Worm (Caenorhabditis elegans): Measurements from ENCODE around the gene tth-1.

tth-1 gene

ce11 chrX:8404308-8405085 is 19.0 kb downstream of the tth-1 start (continued):
- TF ChIP-seq nhr-84 (tag; optimal IDR thresholded peaks at IDR 0.05) (no peak), blmp-1 (tag; optimal IDR thresholded peaks at IDR 0.05) (peak; percentile 42), nhr-20 (tag; optimal IDR thresholded peaks at IDR 0.05) (peak; percentile 94), lin-14 (GFP tag; optimal IDR thresholded peaks at IDR 0.05) (peak; percentile 97), nhr-28 (tag; optimal IDR thresholded peaks at IDR 0.05) (no peak), nhr-12 (tag; optimal IDR thresholded peaks at IDR 0.05) (no peak), lin-15B (tag; optimal IDR thresholded peaks at IDR 0.05) (no peak), mep-1 (tag; optimal IDR thresholded peaks at IDR 0.05) (peak; percentile 81), mab-9 (GFP tag; IDR thresholded peaks at IDR 0.05) (peak; percentile 70), dsc-1 (tag; optimal IDR thresholded peaks at IDR 0.05) (peak; percentile 95), rnt-1 (tag; optimal IDR thresholded peaks at IDR 0.05) (peak; percentile 91)

ce11 chrX:8394279-8394678 is 29.3 kb downstream of the tth-1 start:
- no peak for TF ChIP-seq swsn-7 (tag; optimal IDR thresholded peaks at IDR 0.05)
- no peak for TF ChIP-seq lin-14 (GFP tag; optimal IDR thresholded peaks at IDR 0.05)
- TF ChIP-seq C04F5.9 (tag; optimal IDR thresholded peaks at IDR 0.05): no peak
- no peak for TF ChIP-seq fkh-4 (tag; optimal IDR thresholded peaks at IDR 0.05; ENCODE audit: borderline replicate concordance)
- TF ChIP-seq tbx-2 (tag; optimal IDR thresholded peaks at IDR 0.05): peak; percentile 61
- TF ChIP-seq ztf-11 (tag; optimal IDR thresholded peaks at IDR 0.05): peak in 1 of 2 experiments; percentile 68
- peak; percentile 10 for TF ChIP-seq blmp-1 (tag; optimal IDR thresholded peaks at IDR 0.05)
- no peak for TF ChIP-seq pqm-1 (tag; optimal IDR thresholded peaks at IDR 0.05)

DNA sequence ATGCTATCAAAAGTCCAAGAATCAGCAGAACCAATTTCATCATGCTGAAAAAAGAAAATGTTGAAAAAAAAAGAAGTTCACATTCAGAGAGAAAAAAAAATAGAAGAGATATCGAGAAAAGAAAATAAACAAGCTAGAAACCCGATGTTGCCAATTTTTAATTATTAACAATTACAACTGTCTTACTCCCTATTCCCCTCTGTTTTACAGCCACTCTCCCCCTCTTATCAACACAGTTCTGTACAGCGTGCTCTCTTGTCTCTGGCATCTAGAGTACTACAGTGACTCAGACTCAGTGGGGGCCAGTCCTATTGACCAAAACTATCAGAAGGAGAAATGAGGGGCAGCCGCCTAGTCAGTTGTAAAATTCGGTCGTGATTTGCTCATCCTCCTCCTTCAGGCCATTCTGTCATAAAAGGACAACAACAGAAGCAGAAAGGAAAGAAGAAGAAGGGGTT is 31.0 kb downstream of the tth-1 start, which contains the start of gene wrk-1:
TSS of gene wrk-1 (minus strand) at position 51 of the 458 bp plus-strand sequence.
- TF ChIP-seq hlh-4 (tag; optimal IDR thresholded peaks at IDR 0.05) (no peak), ets-5 (GFP tag; IDR thresholded peaks at IDR 0.05) (0 out of 2 replicates have a peak, but pooled peaks have one; percentile 20)

- TF ChIP-seq mef-2 (tag; optimal IDR thresholded peaks at IDR 0.05) (no peak), C34B4.2 (tag; optimal IDR thresholded peaks at IDR 0.05) (no peak), lin-15B (tag; optimal IDR thresholded peaks at IDR 0.05) (no peak), nhr-85 (tag) (no peak), lir-3 (tag; optimal IDR thresholded peaks at IDR 0.05; ENCODE audit: poor library complexity) (no peak), hlh-17 (GFP tag; optimal IDR thresholded peaks at IDR 0.05; ENCODE audit: borderline replicate concordance) (no peak), lin-39 (tag; optimal IDR thresholded peaks at IDR 0.05) (no peak)
Measured at ce11 chrX:8391505-8391904, 32.0 kb downstream of the tth-1 start.

ce11 chrX:8390508-8390907 is 33.0 kb downstream of the tth-1 start:
- TF ChIP-seq lin-14 (GFP tag; optimal IDR thresholded peaks at IDR 0.05) (peak; percentile 8), zag-1 (tag; optimal IDR thresholded peaks at IDR 0.05) (no peak)

ce11 chrX:8386068-8386851 is 37.3 kb downstream of the tth-1 start:
- TF ChIP-seq C34B4.2 (tag; optimal IDR thresholded peaks at IDR 0.05) (no peak), nhr-19 (GFP tag; conservative IDR thresholded peaks at IDR 0.05) (peak; percentile 56; the same call in 1 of the 2 replicates), fkh-4 (tag; optimal IDR thresholded peaks at IDR 0.05; ENCODE audit: borderline replicate concordance) (no peak), mdl-1 (tag; optimal IDR thresholded peaks at IDR 0.05) (peak in 1 of 2 experiments; percentile 67), ces-1 (GFP tag; optimal IDR thresholded peaks at IDR 0.05) (no peak), rnt-1 (tag; optimal IDR thresholded peaks at IDR 0.05) (peak; percentile 63), nhr-90 (tag; optimal IDR thresholded peaks at IDR 0.05; ENCODE audit: poor library complexity) (peak; percentile 59), unc-130 (tag; optimal IDR thresholded peaks at IDR 0.05) (no peak), jun-1 (tag; optimal IDR thresholded peaks at IDR 0.05) (peak; percentile 37), ets-5 (GFP tag; IDR thresholded peaks at IDR 0.05) (no peak), egl-27 (tag; optimal IDR thresholded peaks at IDR 0.05) (no peak), fkh-8 (tag; optimal IDR thresholded peaks at IDR 0.05) (no peak), lir-3 (tag; optimal IDR thresholded peaks at IDR 0.05; ENCODE audit: poor library complexity) (no peak), lsy-2 (tag; optimal IDR thresholded peaks at IDR 0.05) (peak; percentile 49 to 57), sptf-1 (tag; optimal IDR thresholded peaks at IDR 0.05) (no peak), pag-3 (tag; optimal IDR thresholded peaks at IDR 0.05; ENCODE audit: borderline replicate concordance, insufficient read depth) (no peak), efl-3 (GFP tag; optimal IDR thresholded peaks at IDR 0.05) (no peak), nhr-20 (tag; optimal IDR thresholded peaks at IDR 0.05) (peak; percentile 65), nhr-84 (tag; optimal IDR thresholded peaks at IDR 0.05) (no peak)

Measured in whole organism, L1 larva.